Fruit fly (Drosophila melanogaster) whole organism, embryonic: ENCODE measurements around the gene SrpRalpha.

ENCODE experiments used
- ATbp ChIP-seq: fragments of 200-800 bp; sonication (Bioruptor generic); optimal IDR thresholded peaks from 2 replicates; lab custom pipeline; 2017; ENCODE audit warnings: missing biosample characterization, mild to moderate bottlenecking, missing genetic modification characterization, missing genetic modification reagents
- Bgb ChIP-seq: fragments of 200-800 bp; sonication (Bioruptor generic); IDR thresholded peaks from 2 replicates; pipeline ENCODE4 v1.3.6; 2022; ENCODE audit warnings: missing biosample characterization, missing genetic modification characterization; ENCODE audit not compliant: partially characterized antibody
- CG10366 ChIP-seq: fragments of 200-800 bp; sonication (Bioruptor generic); IDR thresholded peaks from 2 replicates; pipeline ENCODE4 v1.3.6; 2022; ENCODE audit warnings: missing biosample characterization, missing genetic modification characterization
- CG10462 ChIP-seq: fragments of 200-800 bp; sonication (Bioruptor generic); optimal IDR thresholded peaks from 2 replicates; lab custom pipeline; 2016; ENCODE audit warnings: missing biosample characterization, missing genetic modification characterization
- CG13287 ChIP-seq: fragments of 200-800 bp; sonication (Bioruptor generic); IDR thresholded peaks from 2 replicates; pipeline ENCODE4 v1.3.6; 2022; ENCODE audit warnings: missing biosample characterization, missing genetic modification characterization; ENCODE audit not compliant: partially characterized antibody
- CG14667 ChIP-seq: fragments of 200-800 bp; sonication (Bioruptor generic); IDR thresholded peaks from 2 replicates; pipeline ENCODE4 v1.3.6; 2022; ENCODE audit warnings: missing biosample characterization, missing genetic modification characterization
- CG15479 ChIP-seq: fragments of 200-800 bp; sonication (Bioruptor generic); optimal IDR thresholded peaks from 3 replicates; lab custom pipeline; 2019; ENCODE audit warnings: missing biosample characterization, mild to moderate bottlenecking, missing genetic modification characterization, moderate library complexity
- CG18011 ChIP-seq: fragments of 200-800 bp; sonication (Bioruptor generic); optimal IDR thresholded peaks from 2 replicates; lab custom pipeline; 2017; ENCODE audit warnings: missing biosample characterization, missing genetic modification characterization, mild to moderate bottlenecking, moderate library complexity, missing genotype
- CG2116 ChIP-seq: fragments of 200-800 bp; sonication (Bioruptor generic); optimal IDR thresholded peaks from 3 replicates; lab custom pipeline; 2018; ENCODE audit warnings: missing biosample characterization, mild to moderate bottlenecking, missing genetic modification characterization
- CG2678 ChIP-seq: fragments of 200-800 bp; sonication (Bioruptor generic); optimal IDR thresholded peaks from 3 replicates; lab custom pipeline; 2019; ENCODE audit warnings: missing biosample characterization, mild to moderate bottlenecking, missing genetic modification characterization, moderate library complexity
- CG30403 ChIP-seq: fragments of 200-800 bp; sonication (Bioruptor generic); optimal IDR thresholded peaks from 3 replicates; lab custom pipeline; 2016; ENCODE audit warnings: missing biosample characterization, missing genetic modification characterization
- CG31388 ChIP-seq: fragments of 200-800 bp; sonication (Bioruptor generic); optimal IDR thresholded peaks from 2 replicates; lab custom pipeline; 2016; ENCODE audit warnings: missing biosample characterization, missing genetic modification characterization
- CG34224 ChIP-seq: fragments of 200-800 bp; sonication (Bioruptor generic); IDR thresholded peaks from 3 replicates; pipeline ENCODE4 v1.3.6; 2022; ENCODE audit warnings: missing biosample characterization, missing genetic modification characterization; ENCODE audit not compliant: partially characterized antibody
- CG6689 ChIP-seq: fragments of 200-800 bp; sonication (Bioruptor generic); IDR thresholded peaks from 2 replicates; pipeline ENCODE4 v1.3.6; 2022; ENCODE audit warnings: missing biosample characterization, missing genetic modification characterization
- CG7928 ChIP-seq: fragments of 200-800 bp; sonication (Bioruptor generic); optimal IDR thresholded peaks from 2 replicates; lab custom pipeline; 2017; ENCODE audit warnings: missing biosample characterization, mild to moderate bottlenecking, missing genetic modification characterization
- CG8290 ChIP-seq, 3 experiments: fragments of 200-800 bp; sonication (Bioruptor generic); optimal IDR thresholded peaks; 2 replicates each; lab custom pipeline; 2016 to 2019; ENCODE audit warnings: missing biosample characterization in 3 of 3, missing genetic modification characterization in 3 of 3, mild to moderate bottlenecking in 2 of 3, moderate library complexity in 1 of 3
- CG8944 ChIP-seq: fragments of 200-800 bp; sonication (Bioruptor generic); optimal IDR thresholded peaks from 3 replicates; lab custom pipeline; 2016; ENCODE audit warnings: missing biosample characterization, missing genetic modification characterization
- CG9215 ChIP-seq: fragments of 200-800 bp; sonication (Bioruptor generic); IDR thresholded peaks from 2 replicates; pipeline ENCODE4 v1.3.6; 2022; ENCODE audit warnings: missing biosample characterization, missing genetic modification characterization
- CG9609 ChIP-seq: fragments of 200-800 bp; sonication (Bioruptor generic); optimal IDR thresholded peaks from 3 replicates; lab custom pipeline; 2016; ENCODE audit warnings: missing biosample characterization, missing genetic modification characterization
- CG9817 ChIP-seq: fragments of 200-800 bp; sonication (Bioruptor generic); optimal IDR thresholded peaks from 2 replicates; lab custom pipeline; 2018; ENCODE audit warnings: missing biosample characterization, mild to moderate bottlenecking, missing genetic modification characterization, moderate library complexity
- Deaf1 ChIP-seq: fragments of 200-800 bp; optimal IDR thresholded peaks from 3 replicates; lab custom pipeline; 2019; ENCODE audit warnings: missing biosample characterization, mild to moderate bottlenecking, missing genetic modification characterization, moderate library complexity
- Dp ChIP-seq: fragments of 200-800 bp; sonication (Bioruptor generic); optimal IDR thresholded peaks from 2 replicates; lab custom pipeline; 2018; ENCODE audit warnings: missing biosample characterization, mild to moderate bottlenecking, missing genetic modification characterization, moderate library complexity
- Dref ChIP-seq: fragments of 200-800 bp; sonication (Bioruptor generic); IDR thresholded peaks from 2 replicates; pipeline ENCODE4 v1.3.6; 2022; ENCODE audit warnings: missing biosample characterization, missing genetic modification characterization
- E2f1 ChIP-seq: fragments of 200-800 bp; sonication (Bioruptor generic); IDR thresholded peaks from 2 replicates; pipeline ENCODE4 v1.3.6; 2022; ENCODE audit warnings: missing biosample characterization, missing genetic modification characterization
- HLH3B ChIP-seq: fragments of 200-800 bp; sonication (Bioruptor generic); IDR thresholded peaks from 2 replicates; pipeline ENCODE4 v1.3.6; 2022; ENCODE audit warnings: missing biosample characterization, missing genetic modification characterization
- MBD-R2 ChIP-seq: fragments of 200-800 bp; sonication (Bioruptor generic); IDR thresholded peaks from 2 replicates; pipeline ENCODE4 v1.3.6; 2022; ENCODE audit warnings: missing biosample characterization, missing genetic modification characterization
- MTF-1 ChIP-seq: fragments of 200-800 bp; sonication (Bioruptor generic); optimal IDR thresholded peaks from 2 replicates; lab custom pipeline; 2018; ENCODE audit warnings: missing biosample characterization, mild to moderate bottlenecking, missing genetic modification characterization, borderline replicate concordance
- Meics ChIP-seq: fragments of 200-800 bp; sonication (Bioruptor generic); optimal IDR thresholded peaks from 2 replicates; lab custom pipeline; 2017; ENCODE audit warnings: missing biosample characterization, mild to moderate bottlenecking, missing genetic modification characterization
- Nf-YA ChIP-seq: fragments of 200-800 bp; sonication (Bioruptor generic); IDR thresholded peaks from 2 replicates; pipeline ENCODE4 v1.3.6; 2022; ENCODE audit warnings: missing biosample characterization, missing genetic modification characterization
- PHDP ChIP-seq: fragments of 200-800 bp; sonication (Bioruptor generic); optimal IDR thresholded peaks from 3 replicates; lab custom pipeline; 2018; ENCODE audit warnings: missing biosample characterization, mild to moderate bottlenecking, missing genetic modification characterization, moderate library complexity
- Pdp1 ChIP-seq, 2 experiments: fragments of 200-800 bp; sonication (Bioruptor generic); optimal IDR thresholded peaks; 3 replicates each; lab custom pipeline; 2016; ENCODE audit warnings: missing biosample characterization in 2 of 2, missing genetic modification characterization in 2 of 2, mild to moderate bottlenecking in 1 of 2, moderate library complexity in 1 of 2
- Rfx ChIP-seq: fragments of 200-800 bp; sonication (Bioruptor generic); IDR thresholded peaks from 2 replicates; pipeline ENCODE4 v1.3.6; 2022; ENCODE audit warnings: missing biosample characterization, missing genetic modification characterization
- ab ChIP-seq: fragments of 200-800 bp; sonication (Bioruptor generic); optimal IDR thresholded peaks from 2 replicates; lab custom pipeline; 2016; ENCODE audit warnings: missing biosample characterization, missing genetic modification characterization
- abd-A ChIP-seq: fragments of 200-800 bp; sonication (Bioruptor generic); optimal IDR thresholded peaks from 3 replicates; lab custom pipeline; 2019; ENCODE audit warnings: missing biosample characterization, mild to moderate bottlenecking, missing genetic modification characterization, moderate library complexity
- al ChIP-seq: fragments of 200-800 bp; sonication (Bioruptor generic); IDR thresholded peaks from 2 replicates; pipeline ENCODE4 v1.3.6; 2022; ENCODE audit warnings: missing biosample characterization, missing genetic modification characterization
- ap ChIP-seq: fragments of 200-800 bp; sonication (Bioruptor generic); IDR thresholded peaks from 2 replicates; pipeline ENCODE4 v1.3.6; 2022; ENCODE audit warnings: missing biosample characterization, missing genetic modification characterization
- cg ChIP-seq: fragments of 200-800 bp; sonication (Bioruptor generic); optimal IDR thresholded peaks from 3 replicates; lab custom pipeline; 2019; ENCODE audit warnings: missing biosample characterization, mild to moderate bottlenecking, missing genetic modification characterization, moderate library complexity
- dati ChIP-seq: fragments of 200-800 bp; sonication (Bioruptor generic); IDR thresholded peaks from 2 replicates; pipeline ENCODE4 v1.3.6; 2022; ENCODE audit warnings: missing biosample characterization, missing genetic modification characterization
- fu2 ChIP-seq: fragments of 200-800 bp; sonication (Bioruptor generic); optimal IDR thresholded peaks from 2 replicates; lab custom pipeline; 2016; ENCODE audit warnings: missing biosample characterization, missing genetic modification characterization
- gce ChIP-seq: fragments of 200-800 bp; sonication (Bioruptor generic); IDR thresholded peaks from 3 replicates; pipeline ENCODE4 v1.3.6; 2022; ENCODE audit warnings: missing biosample characterization, missing genetic modification characterization
- hb ChIP-seq: fragments of 200-800 bp; sonication (Bioruptor generic); IDR thresholded peaks from 3 replicates; pipeline ENCODE4 v1.3.6; 2022; ENCODE audit warnings: missing biosample characterization, missing genetic modification characterization; ENCODE audit not compliant: partially characterized antibody
- hkb ChIP-seq, 2 experiments: fragments of 200-800 bp in 1 of 2; fragments of >200 bp in 1 of 2; sonication (Bioruptor generic) in 1 of 2; IDR thresholded peaks in 1 of 2; optimal IDR thresholded peaks in 1 of 2; 2 replicates each; pipeline versions ENCODE4 v1.3.6 to Lab custom; 2017 to 2022; ENCODE audit warnings: missing biosample characterization in 1 of 2, missing genetic modification characterization in 1 of 2
- onecut ChIP-seq: fragments of 200-800 bp; sonication (Bioruptor generic); IDR thresholded peaks from 2 replicates; pipeline ENCODE4 v1.3.6; 2022; ENCODE audit warnings: missing biosample characterization, missing genetic modification characterization
- pnt ChIP-seq: fragments of 200-800 bp; sonication (Bioruptor generic); optimal IDR thresholded peaks from 3 replicates; lab custom pipeline; 2016; ENCODE audit warnings: missing biosample characterization, missing genetic modification characterization
- prd ChIP-seq, 3 experiments: fragments of >200 bp in 2 of 3; fragments of 200-800 bp in 1 of 3; sonication (Bioruptor generic) in 1 of 3; optimal IDR thresholded peaks in 2 of 3; IDR thresholded peaks in 1 of 3; 2 replicates in 2 of 3; 3 replicates in 1 of 3; pipeline versions ENCODE4 v1.3.6 to Lab custom; 2017 to 2022; ENCODE audit warnings: missing biosample characterization in 1 of 3, missing genetic modification characterization in 1 of 3
- sob ChIP-seq: fragments of 200-800 bp; sonication (Bioruptor generic); IDR thresholded peaks from 2 replicates; pipeline ENCODE4 v1.3.6; 2022; ENCODE audit warnings: missing biosample characterization, missing genetic modification characterization
- ssp ChIP-seq: fragments of 200-800 bp; sonication (Bioruptor generic); IDR thresholded peaks from 2 replicates; pipeline ENCODE4 v1.3.6; 2022; ENCODE audit warnings: missing biosample characterization, missing genetic modification characterization
- tgo ChIP-seq: fragments of 200-800 bp; sonication (Bioruptor generic); IDR thresholded peaks from 3 replicates; pipeline ENCODE4 v1.3.6; 2022; ENCODE audit warnings: missing biosample characterization, missing genetic modification characterization
- unc-4 ChIP-seq: fragments of 200-800 bp; sonication (Bioruptor generic); IDR thresholded peaks from 2 replicates; pipeline ENCODE4 v1.3.6; 2022; ENCODE audit warnings: missing biosample characterization, missing genetic modification characterization; ENCODE audit not compliant: partially characterized antibody

Gene SrpRalpha

DNA sequence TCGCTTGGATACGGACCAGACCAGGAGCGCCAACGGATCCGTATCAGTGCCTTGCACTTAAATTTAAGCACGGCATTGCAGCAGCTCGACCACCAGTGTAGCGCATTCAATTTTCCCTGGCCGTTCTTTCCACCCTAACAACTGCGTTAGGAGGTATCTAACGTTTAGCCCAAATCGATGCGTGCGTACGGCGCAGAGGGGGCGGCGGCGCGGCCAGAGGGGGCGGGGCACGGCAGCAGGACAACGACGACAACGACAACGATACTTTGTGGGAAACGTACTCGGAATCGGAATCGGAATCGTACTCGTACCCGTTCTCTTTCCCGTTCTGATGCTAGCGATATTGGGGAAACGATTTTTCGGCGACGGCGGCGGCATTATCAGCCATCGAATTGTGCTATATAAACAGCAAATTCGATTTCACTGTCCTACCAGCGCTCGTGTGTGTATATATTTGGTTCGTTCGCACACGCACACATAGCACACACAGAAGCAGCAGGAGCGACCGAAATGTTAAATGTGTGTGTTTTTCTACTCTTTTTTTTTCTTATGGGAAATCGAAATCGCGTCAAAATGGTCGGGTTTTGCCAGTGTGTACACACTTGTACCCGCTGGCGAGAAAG, 4.7 kb downstream of the SrpRalpha start, which contains the start of gene CG11122 (continued):
- TF ChIP-seq hb (GFP tag; lab: Robert Waterston, UW) (no peak), PHDP (tag; lab: Kevin White, UChicago) (no peak), CG8944 (GFP tag; lab: Kevin White, UChicago) (no peak), sob (GFP tag; lab: Robert Waterston, UW) (no peak), cg (GFP tag; lab: Kevin White, UChicago) (peak; percentile 66), unc-4 (GFP tag; lab: Robert Waterston, UW) (no peak), CG14667 (GFP tag; lab: Robert Waterston, UW) (no peak), CG7928 (no peak), CG2678 (tag; lab: Kevin White, UChicago) (no peak), CG9817 (tag; lab: Kevin White, UChicago) (no peak), MTF-1 (GFP tag; lab: Kevin White, UChicago) (no peak), CG2116 (GFP tag; lab: Kevin White, UChicago) (no peak), CG15479 (no peak), tgo (GFP tag; lab: Robert Waterston, UW) (no peak), CG10462 (GFP tag; lab: Kevin White, UChicago) (no peak), CG6689 (GFP tag; lab: Robert Waterston, UW) (no peak), E2f1 (GFP tag; lab: Robert Waterston, UW) (no peak), prd (optimal IDR thresholded peaks at IDR 0.05; lab: Kevin White, UChicago) (no peak), prd (GFP tag; IDR thresholded peaks at IDR 0.05; lab: Robert Waterston, UW) (no peak), ssp (no peak), Nf-YA (GFP tag; lab: Robert Waterston, UW) (no peak), abd-A (tag; lab: Kevin White, UChicago) (no peak), HLH3B (GFP tag; lab: Robert Waterston, UW) (no peak), Pdp1 (GFP tag; optimal IDR thresholded peaks at IDR 0.05; lab: Kevin White, UChicago) (no peak), fu2 (GFP tag; lab: Kevin White, UChicago) (no peak), CG9215 (no peak), Dp (GFP tag; lab: Kevin White, UChicago) (no peak), MBD-R2 (0 out of 2 replicates have a peak, but pooled peaks have one; percentile 26), Bgb (GFP tag; lab: Robert Waterston, UW) (peak; percentile 74), ATbp (GFP tag; lab: Kevin White, UChicago) (no peak), CG31388 (GFP tag; lab: Kevin White, UChicago) (no peak), CG13287 (GFP tag; lab: Robert Waterston, UW) (no peak), CG18011 (no peak), CG9609 (no peak), pnt (GFP tag; lab: Kevin White, UChicago) (no peak), dati (GFP tag; lab: Robert Waterston, UW) (no peak), CG30403 (GFP tag; lab: Kevin White, UChicago) (no peak), ap (GFP tag; lab: Robert Waterston, UW) (no peak), Deaf1 (tag; lab: Kevin White, UChicago) (peak; percentile 64), onecut (GFP tag; lab: Robert Waterston, UW) (peak; percentile 87), al (GFP tag; lab: Robert Waterston, UW) (no peak), Dref (GFP tag; lab: Robert Waterston, UW) (peak; percentile 69), Rfx (GFP tag; lab: Robert Waterston, UW) (no peak), CG34224 (no peak), gce (no peak), hkb (optimal IDR thresholded peaks at IDR 0.05; lab: Kevin White, UChicago) (no peak), hkb (GFP tag; IDR thresholded peaks at IDR 0.05; lab: Robert Waterston, UW) (no peak), CG10366 (GFP tag; lab: Robert Waterston, UW) (no peak), Meics (GFP tag; lab: Kevin White, UChicago) (no peak), ab (GFP tag; lab: Kevin White, UChicago) (no peak), CG8290 (GFP tag; optimal IDR thresholded peaks at IDR 0.05; lab: Kevin White, UChicago) (no peak), CG8290 (tag; optimal IDR thresholded peaks at IDR 0.05; lab: Kevin White, UChicago) (no peak)
